Worm (Caenorhabditis elegans): ENCODE data around the gene srr-7.

- TF ChIP-seq flt-1 (GFP tag; IDR thresholded peaks at IDR 0.05) (no peak), ref-1 (GFP tag; conservative IDR thresholded peaks at IDR 0.05) (no peak)
These were observed 5.8 kb downstream of the srr-7 start for ce11 chrV:15133812-15134211.

Measured in whole organism, midembryonic.